Fruit fly (Drosophila melanogaster) Kc167 (cell line): Measurements from ENCODE around the gene CG34263.

Experiments used
- h ChIP-seq: fragments of >200 bp; optimal IDR thresholded peaks from 3 replicates; lab custom pipeline; 2018; ENCODE audit warnings: missing external identifiers
- psq ChIP-seq: fragments of >200 bp; optimal IDR thresholded peaks from 2 replicates; lab custom pipeline; 2017; ENCODE audit warnings: missing external identifiers
- ttk ChIP-seq: sonication (Bioruptor generic); optimal IDR thresholded peaks from 2 replicates; lab custom pipeline; 2017; ENCODE audit warnings: missing external identifiers

DNA sequence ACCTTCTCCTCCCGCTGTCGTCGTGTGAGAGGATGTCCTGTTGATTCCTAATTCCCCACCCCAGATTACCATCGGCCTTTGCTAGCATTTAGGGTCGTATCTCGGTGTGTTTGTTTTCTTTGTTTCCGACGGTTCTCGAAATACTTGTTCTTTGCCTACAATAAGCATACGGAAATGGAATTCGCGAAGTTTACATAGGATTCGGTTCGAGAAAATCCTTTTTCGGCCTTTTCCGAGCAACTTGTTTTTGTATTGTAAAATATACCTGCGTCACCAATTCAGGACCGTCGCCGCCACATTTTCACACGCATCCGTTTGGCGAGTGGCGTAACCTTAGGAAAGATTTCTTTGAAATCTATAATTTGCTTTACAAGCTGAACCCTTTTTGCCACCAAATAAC, 32.8 kb upstream of the CG34263 start:
- TF ChIP-seq h (lab: Kevin White, UChicago) (no peak), psq (lab: Kevin White, UChicago) (no peak), ttk (lab: Kevin White, UChicago) (no peak)
